Worm (Caenorhabditis elegans): Measurements from ENCODE around the gene T06A1.1.

T06A1.1 gene

ce11 chrV:1875497-1875988 lies 49.8 kb downstream of the T06A1.1 start (continued):
- TF ChIP-seq dpl-1 (GFP tag; optimal IDR thresholded peaks at IDR 0.05) (no peak), tbp1 (GFP tag; optimal IDR thresholded peaks at IDR 0.05) (peak; percentile 58), dpff-1 (tag; optimal IDR thresholded peaks at IDR 0.05) (peak; percentile 69), F10E7.11 (tag; optimal IDR thresholded peaks at IDR 0.05) (peak; percentile 93)

DNA sequence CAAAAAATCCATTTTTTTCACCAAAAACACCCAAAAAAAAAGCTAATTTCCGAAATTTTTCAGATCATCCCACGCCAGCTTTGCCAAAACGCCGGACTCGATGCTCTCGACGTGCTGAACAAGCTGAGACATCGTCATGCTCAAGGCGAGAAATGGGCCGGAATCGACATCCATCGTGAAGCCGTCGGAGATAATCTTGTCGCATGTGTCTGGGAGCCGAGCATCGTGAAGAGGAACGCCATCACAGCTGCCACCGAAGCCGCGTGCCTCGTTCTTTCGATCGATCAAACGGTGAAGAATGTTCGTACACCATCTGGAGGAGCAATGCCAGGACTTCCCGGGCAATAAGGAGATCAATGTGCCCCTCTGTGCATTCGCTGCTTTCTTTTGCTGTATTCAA lies 50.6 kb downstream of the T06A1.1 start:
- 0 out of 2 replicates have a peak, but pooled peaks have one; percentile 65 for TF ChIP-seq madf-3 (GFP tag; IDR thresholded peaks at IDR 0.05)
- no peak for TF ChIP-seq ceh-91 (GFP tag; IDR thresholded peaks at IDR 0.05)
- TF ChIP-seq mcd-1 (GFP tag; IDR thresholded peaks at IDR 0.05), result 0 out of 2 replicates have a peak, but pooled peaks have one; percentile 16
- peak; percentile 74 for TF ChIP-seq zfh-2 (GFP tag; conservative IDR thresholded peaks at IDR 0.05)
